Worm (Caenorhabditis elegans) whole organism, L2 larva: ENCODE results near the gene K03A11.1.
A peak's percentile ranks its signal among the peaks of the same experiment; 100 is the strongest.

Experiments used
- C34F6.9 ChIP-seq: fragments of 150-350 bp; optimal IDR thresholded peaks from 2 replicates; lab custom pipeline; 2014; ENCODE audit warnings: missing biosample characterization, missing genetic modification characterization
- F13H6.1 ChIP-seq: sonication (generic microtip); optimal IDR thresholded peaks from 2 replicates; lab custom pipeline; 2016; ENCODE audit warnings: missing genetic modification characterization, missing compliant biosample characterization
- R02D3.7 ChIP-seq: fragments of 150-350 bp; optimal IDR thresholded peaks from 2 replicates; lab custom pipeline; 2014; ENCODE audit warnings: missing biosample characterization, missing genetic modification characterization
- Y55F3AM.14 ChIP-seq: fragments of 200-800 bp; sonication (Bioruptor generic); optimal IDR thresholded peaks from 2 replicates; lab custom pipeline; 2018; ENCODE audit warnings: mild to moderate bottlenecking, missing genetic modification characterization, missing compliant biosample characterization
- ZK546.5 ChIP-seq: sonication (generic microtip); optimal IDR thresholded peaks from 2 replicates; lab custom pipeline; 2017; ENCODE audit warnings: missing biosample characterization, missing genetic modification characterization
- alr-1 ChIP-seq: fragments of 150-350 bp; optimal IDR thresholded peaks from 2 replicates; lab custom pipeline; 2014; ENCODE audit warnings: missing biosample characterization, missing genetic modification characterization
- aly-2 ChIP-seq: fragments of 150-350 bp; optimal IDR thresholded peaks from 2 replicates; lab custom pipeline; 2014; ENCODE audit warnings: missing biosample characterization, missing genetic modification characterization
- ama-1 ChIP-seq: fragments of 150-350 bp; optimal IDR thresholded peaks from 2 replicates; lab custom pipeline; 2018; ENCODE audit warnings: inconsistent platforms
- blmp-1 ChIP-seq: sonication (generic microtip); optimal IDR thresholded peaks from 2 replicates; lab custom pipeline; 2017; ENCODE audit warnings: missing genetic modification characterization, mild to moderate bottlenecking, missing compliant biosample characterization, antibody characterized with exemption, moderate library complexity; ENCODE audit not compliant: insufficient read depth
- ceh-16 ChIP-seq: fragments of 150-350 bp; optimal IDR thresholded peaks from 2 replicates; lab custom pipeline; 2014; ENCODE audit warnings: missing biosample characterization, missing genetic modification characterization
- ceh-82 ChIP-seq: fragments of 150-350 bp; optimal IDR thresholded peaks from 2 replicates; lab custom pipeline; 2014; ENCODE audit warnings: missing biosample characterization, missing genetic modification characterization
- crh-2 ChIP-seq: sonication (generic microtip); optimal IDR thresholded peaks from 2 replicates; lab custom pipeline; 2017; ENCODE audit warnings: missing biosample characterization, missing genetic modification characterization
- dmd-4 ChIP-seq: sonication (generic microtip); optimal IDR thresholded peaks from 2 replicates; lab custom pipeline; 2017; ENCODE audit warnings: missing biosample characterization, missing genetic modification characterization
- egl-27 ChIP-seq: sonication (generic microtip); optimal IDR thresholded peaks from 3 replicates; lab custom pipeline; 2017; ENCODE audit warnings: missing biosample characterization, missing genetic modification reagents, missing genetic modification characterization
- elt-1 ChIP-seq: fragments of 150-350 bp; optimal IDR thresholded peaks from 2 replicates; lab custom pipeline; 2014; ENCODE audit warnings: missing biosample characterization, missing genetic modification characterization
- elt-3 ChIP-seq: sonication (generic microtip); optimal IDR thresholded peaks from 2 replicates; lab custom pipeline; 2017; ENCODE audit warnings: missing biosample characterization, missing genetic modification characterization
- fos-1 ChIP-seq: fragments of 150-350 bp; optimal IDR thresholded peaks from 2 replicates; lab custom pipeline; 2014; ENCODE audit warnings: missing biosample characterization, missing genetic modification characterization
- gmeb-1 ChIP-seq: fragments of 150-350 bp; optimal IDR thresholded peaks from 2 replicates; lab custom pipeline; 2014; ENCODE audit warnings: missing biosample characterization, missing genetic modification characterization
- lin-11 ChIP-seq: fragments of 150-350 bp; sonication (generic microtip); optimal IDR thresholded peaks from 2 replicates; lab custom pipeline; 2014; ENCODE audit warnings: missing biosample characterization, missing genetic modification characterization, inconsistent platforms, mixed read lengths
- lin-13 ChIP-seq: fragments of 150-350 bp; optimal IDR thresholded peaks from 2 replicates; lab custom pipeline; 2014; ENCODE audit warnings: missing biosample characterization, missing genetic modification reagents, missing genetic modification characterization
- lin-39 ChIP-seq: fragments of 150-350 bp; optimal IDR thresholded peaks from 2 replicates; lab custom pipeline; 2014; ENCODE audit warnings: missing biosample characterization, missing genetic modification reagents, missing genetic modification characterization
- lsy-2 ChIP-seq, 2 experiments: fragments of 150-350 bp in 1 of 2; sonication (generic microtip) in 1 of 2; optimal IDR thresholded peaks; 2 replicates each; lab custom pipeline; 2014 to 2017; ENCODE audit warnings: missing biosample characterization in 2 of 2, missing genetic modification characterization in 2 of 2
- mab-5 ChIP-seq: fragments of 150-350 bp; optimal IDR thresholded peaks from 2 replicates; lab custom pipeline; 2014; ENCODE audit warnings: missing biosample characterization, missing genetic modification characterization
- mbf-1 ChIP-seq: sonication (generic microtip); optimal IDR thresholded peaks from 2 replicates; lab custom pipeline; 2017; ENCODE audit warnings: missing biosample characterization, missing genetic modification characterization
- mdl-1 ChIP-seq, 2 experiments: fragments of 150-350 bp in 1 of 2; sonication (generic microtip) in 1 of 2; optimal IDR thresholded peaks; 2 replicates each; lab custom pipeline; 2017; ENCODE audit warnings: missing biosample characterization in 2 of 2, missing genetic modification characterization in 2 of 2
- nhr-10 ChIP-seq: sonication (generic microtip); optimal IDR thresholded peaks from 2 replicates; lab custom pipeline; 2017; ENCODE audit warnings: missing biosample characterization, missing genetic modification characterization
- nhr-11 ChIP-seq: fragments of 150-350 bp; optimal IDR thresholded peaks from 2 replicates; lab custom pipeline; 2014; ENCODE audit warnings: missing biosample characterization, missing genetic modification characterization
- nhr-12 ChIP-seq: fragments of 150-350 bp; optimal IDR thresholded peaks from 2 replicates; lab custom pipeline; 2014; ENCODE audit warnings: missing biosample characterization, missing genetic modification characterization
- nhr-129 ChIP-seq: fragments of 150-350 bp; optimal IDR thresholded peaks from 2 replicates; lab custom pipeline; 2014; ENCODE audit warnings: missing biosample characterization, missing genetic modification characterization
- nhr-21 ChIP-seq: fragments of 150-350 bp; optimal IDR thresholded peaks from 2 replicates; lab custom pipeline; 2014; ENCODE audit warnings: missing biosample characterization, missing genetic modification characterization
- nhr-23 ChIP-seq: fragments of 150-350 bp; optimal IDR thresholded peaks from 2 replicates; lab custom pipeline; 2014; ENCODE audit warnings: missing biosample characterization, missing genetic modification reagents, missing genetic modification characterization
- nhr-237 ChIP-seq: fragments of 150-350 bp; optimal IDR thresholded peaks from 2 replicates; lab custom pipeline; 2014; ENCODE audit warnings: missing biosample characterization, missing genetic modification characterization
- nhr-25 ChIP-seq: fragments of 150-350 bp; sonication (generic microtip); optimal IDR thresholded peaks from 3 replicates; lab custom pipeline; 2014; ENCODE audit warnings: missing biosample characterization, missing genetic modification characterization
- nhr-6 ChIP-seq: fragments of 150-350 bp; optimal IDR thresholded peaks from 2 replicates; lab custom pipeline; 2014; ENCODE audit warnings: missing biosample characterization, missing genetic modification characterization
- nhr-77 ChIP-seq: fragments of 150-350 bp; optimal IDR thresholded peaks from 2 replicates; lab custom pipeline; 2014; ENCODE audit warnings: missing biosample characterization, missing genetic modification characterization
- peb-1 ChIP-seq: fragments of 150-350 bp; optimal IDR thresholded peaks from 2 replicates; lab custom pipeline; 2014; ENCODE audit warnings: missing biosample characterization, missing genetic modification characterization
- sem-4 ChIP-seq: fragments of 150-350 bp; optimal IDR thresholded peaks from 2 replicates; lab custom pipeline; 2014; ENCODE audit warnings: missing biosample characterization, missing genetic modification reagents, missing genetic modification characterization
- skn-1 ChIP-seq: sonication (generic microtip); optimal IDR thresholded peaks from 2 replicates; lab custom pipeline; 2017; ENCODE audit warnings: missing biosample characterization, missing genetic modification characterization
- sma-3 ChIP-seq: sonication (generic microtip); optimal IDR thresholded peaks from 2 replicates; lab custom pipeline; 2016; ENCODE audit warnings: missing genetic modification reagents, missing genetic modification characterization, missing compliant biosample characterization
- sma-9 ChIP-seq, 2 experiments: fragments of 150-350 bp in 1 of 2; sonication (generic microtip) in 1 of 2; optimal IDR thresholded peaks; 2 replicates each; lab custom pipeline; 2014 to 2016; ENCODE audit warnings: missing genetic modification characterization in 2 of 2, mild to moderate bottlenecking in 1 of 2, missing biosample characterization in 1 of 2, missing compliant biosample characterization in 1 of 2, missing genetic modification reagents in 1 of 2, moderate library complexity in 1 of 2
- snpc-4 ChIP-seq: fragments of 150-350 bp; optimal IDR thresholded peaks from 2 replicates; lab custom pipeline; 2014; ENCODE audit warnings: missing biosample characterization, missing genetic modification characterization
- unc-39 ChIP-seq: fragments of 150-350 bp; optimal IDR thresholded peaks from 2 replicates; lab custom pipeline; 2014; ENCODE audit warnings: missing biosample characterization, missing genetic modification characterization
- unc-55 ChIP-seq: fragments of 150-350 bp; sonication (generic microtip); optimal IDR thresholded peaks from 3 replicates; lab custom pipeline; 2014; ENCODE audit warnings: missing biosample characterization, missing genetic modification reagents, missing genetic modification characterization
- unc-62 ChIP-seq: fragments of 150-350 bp; optimal IDR thresholded peaks from 2 replicates; lab custom pipeline; 2014; ENCODE audit warnings: missing biosample characterization, missing genetic modification reagents, missing genetic modification characterization
- zag-1 ChIP-seq: fragments of 150-350 bp; optimal IDR thresholded peaks from 2 replicates; lab custom pipeline; 2014; ENCODE audit warnings: missing biosample characterization, missing genetic modification characterization
- ztf-1 ChIP-seq: fragments of 200-800 bp; sonication (Bioruptor generic); conservative IDR thresholded peaks from 2 replicates; pipeline ENCODE4 v1.3.6; 2022; ENCODE audit warnings: missing genetic modification characterization, missing compliant biosample characterization
- ztf-11 ChIP-seq: sonication (generic microtip); optimal IDR thresholded peaks from 2 replicates; lab custom pipeline; 2017; ENCODE audit warnings: missing biosample characterization, missing genetic modification characterization
- ztf-4 ChIP-seq: fragments of 150-350 bp; optimal IDR thresholded peaks from 2 replicates; lab custom pipeline; 2014; ENCODE audit warnings: missing biosample characterization, missing genetic modification characterization

The K03A11.1 gene

ce11 chrX:13102838-13103237 is 51.3 kb downstream of the K03A11.1 start:
- TF ChIP-seq ceh-82 (tag; lab: Kevin White, UChicago) (no peak), snpc-4 (tag; lab: Kevin White, UChicago) (no peak), lsy-2 (tag; optimal IDR thresholded peaks at IDR 0.05; lab: Kevin White, UChicago) (no peak), nhr-77 (no peak), elt-1 (no peak), ama-1 (lab: Kevin White, UChicago) (no peak), zag-1 (tag; lab: Kevin White, UChicago) (no peak), nhr-6 (tag; lab: Kevin White, UChicago) (no peak), blmp-1 (no peak), unc-55 (GFP tag; lab: Kevin White, UChicago) (no peak), nhr-10 (tag; lab: Kevin White, UChicago) (no peak), sem-4 (tag; lab: Kevin White, UChicago) (no peak), nhr-21 (no peak), mab-5 (tag; lab: Kevin White, UChicago) (no peak), lin-13 (GFP tag; lab: Kevin White, UChicago) (no peak), ztf-11 (tag; lab: Kevin White, UChicago) (no peak), ztf-1 (no peak), C34F6.9 (tag; lab: Kevin White, UChicago) (no peak)

ce11 chrX:13104966-13105365 is 53.5 kb downstream of the K03A11.1 start, which contains the start of gene F17H10.1:
TSS of gene F17H10.1 (plus strand) at chrX:13105241.
- TF ChIP-seq lsy-2 (tag; optimal IDR thresholded peaks at IDR 0.05; lab: Kevin White, UChicago) (no peak), fos-1 (tag; lab: Kevin White, UChicago) (peak; percentile 84), blmp-1 (peak; percentile 76), sma-9 (GFP tag; optimal IDR thresholded peaks at IDR 0.05; lab: Kevin White, UChicago) (peak; percentile 94), sma-9 (tag; optimal IDR thresholded peaks at IDR 0.05; lab: Kevin White, UChicago) (no peak), lin-13 (GFP tag; lab: Kevin White, UChicago) (peak; percentile 60), mbf-1 (tag; lab: Kevin White, UChicago) (no peak), zag-1 (tag; lab: Kevin White, UChicago) (no peak), elt-3 (tag; lab: Kevin White, UChicago) (no peak), ama-1 (lab: Kevin White, UChicago) (no peak), sma-3 (GFP tag; lab: Kevin White, UChicago) (peak; percentile 81), ceh-82 (tag; lab: Kevin White, UChicago) (no peak), nhr-6 (tag; lab: Kevin White, UChicago) (no peak), elt-1 (no peak), unc-55 (GFP tag; lab: Kevin White, UChicago) (peak; percentile 36), skn-1 (tag; lab: Kevin White, UChicago) (peak; percentile 51), mdl-1 (tag; optimal IDR thresholded peaks at IDR 0.05; lab: Kevin White, UChicago) (peak; percentile 92), nhr-21 (peak; percentile 88), nhr-12 (no peak), aly-2 (no peak), ztf-11 (tag; lab: Kevin White, UChicago) (no peak), nhr-23 (tag; lab: Kevin White, UChicago) (no peak), nhr-237 (tag; lab: Kevin White, UChicago) (no peak), unc-62 (GFP tag; lab: Kevin White, UChicago) (no peak), R02D3.7 (tag; lab: Kevin White, UChicago) (no peak), nhr-25 (no peak), lin-39 (tag; lab: Kevin White, UChicago) (no peak), ceh-16 (tag; lab: Kevin White, UChicago) (no peak), crh-2 (tag; lab: Kevin White, UChicago) (peak; percentile 88), dmd-4 (no peak), peb-1 (tag; lab: Kevin White, UChicago) (no peak), sem-4 (tag; lab: Kevin White, UChicago) (no peak), Y55F3AM.14 (GFP tag; lab: Kevin White, UChicago) (no peak), nhr-11 (tag; lab: Kevin White, UChicago) (no peak), F13H6.1 (tag; lab: Kevin White, UChicago) (peak; percentile 80), unc-39 (tag; lab: Kevin White, UChicago) (no peak), nhr-10 (tag; lab: Kevin White, UChicago) (no peak), C34F6.9 (tag; lab: Kevin White, UChicago) (peak; percentile 67), egl-27 (peak; percentile 6), nhr-77 (no peak), ZK546.5 (tag; lab: Kevin White, UChicago) (no peak), snpc-4 (tag; lab: Kevin White, UChicago) (peak; percentile 12), gmeb-1 (tag; lab: Kevin White, UChicago) (peak; percentile 71), alr-1 (no peak), lin-11 (tag; lab: Kevin White, UChicago) (peak; percentile 48), ztf-1 (no peak), ztf-4 (no peak), nhr-129 (tag; lab: Kevin White, UChicago) (peak; percentile 75), mab-5 (tag; lab: Kevin White, UChicago) (no peak)
- TF ChIP-seq, all 48 proteins: peak for 17
